Fruit fly (Drosophila melanogaster) Kc167 (cell line): ENCODE measurements around the gene HHEX.

ENCODE experiments used
- Myc ChIP-seq: fragments of >200 bp; optimal IDR thresholded peaks from 2 replicates; lab custom pipeline; 2017; ENCODE audit warnings: missing external identifiers
- Sin3A ChIP-seq: fragments of >200 bp; optimal IDR thresholded peaks from 2 replicates; lab custom pipeline; 2018; ENCODE audit warnings: missing external identifiers
- h ChIP-seq: fragments of >200 bp; optimal IDR thresholded peaks from 3 replicates; lab custom pipeline; 2018; ENCODE audit warnings: missing external identifiers
- insv ChIP-seq: fragments of >200 bp; optimal IDR thresholded peaks from 3 replicates; lab custom pipeline; 2018; ENCODE audit warnings: missing external identifiers
- psq ChIP-seq: fragments of >200 bp; optimal IDR thresholded peaks from 2 replicates; lab custom pipeline; 2017; ENCODE audit warnings: missing external identifiers
- ttk ChIP-seq: sonication (Bioruptor generic); optimal IDR thresholded peaks from 2 replicates; lab custom pipeline; 2017; ENCODE audit warnings: missing external identifiers

The HHEX gene

DNA sequence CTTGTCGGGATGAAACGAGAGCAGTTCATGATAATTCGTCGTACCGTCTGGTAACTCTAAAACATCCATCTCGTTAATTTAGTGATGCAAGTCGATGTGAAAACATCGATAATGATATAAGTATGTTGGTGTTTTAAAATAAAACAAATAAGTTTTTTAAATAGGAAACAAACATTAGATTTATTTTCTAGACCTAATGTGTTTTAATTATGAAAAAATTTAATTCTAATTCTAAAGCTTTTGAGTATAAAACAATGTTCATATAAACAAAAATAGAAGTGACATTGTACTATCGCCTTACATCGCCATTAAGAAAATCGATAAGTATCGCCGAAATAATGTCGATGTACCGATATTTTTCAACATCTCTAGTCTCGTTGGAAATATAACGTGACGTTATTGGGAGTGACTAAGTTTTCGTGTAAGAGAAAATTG, 30.3 kb upstream of the HHEX start, which contains the start of gene Rab11:
TSS of gene Rab11 (plus strand) at position 363 of the 435 bp plus-strand sequence.
- TF ChIP-seq Sin3A (lab: Kevin White, UChicago), result no peak
- TF ChIP-seq psq (lab: Kevin White, UChicago), result no peak
- TF ChIP-seq Myc (lab: Kevin White, UChicago), result no peak
- TF ChIP-seq h (lab: Kevin White, UChicago), result no peak
- no peak for TF ChIP-seq ttk
- no peak for TF ChIP-seq insv (lab: Kevin White, UChicago)

dm6 chr3R:21109712-21110111, 29.0 kb upstream of the HHEX start:
- TF ChIP-seq psq (lab: Kevin White, UChicago) (no peak), Myc (lab: Kevin White, UChicago) (no peak), insv (lab: Kevin White, UChicago) (no peak)

DNA sequence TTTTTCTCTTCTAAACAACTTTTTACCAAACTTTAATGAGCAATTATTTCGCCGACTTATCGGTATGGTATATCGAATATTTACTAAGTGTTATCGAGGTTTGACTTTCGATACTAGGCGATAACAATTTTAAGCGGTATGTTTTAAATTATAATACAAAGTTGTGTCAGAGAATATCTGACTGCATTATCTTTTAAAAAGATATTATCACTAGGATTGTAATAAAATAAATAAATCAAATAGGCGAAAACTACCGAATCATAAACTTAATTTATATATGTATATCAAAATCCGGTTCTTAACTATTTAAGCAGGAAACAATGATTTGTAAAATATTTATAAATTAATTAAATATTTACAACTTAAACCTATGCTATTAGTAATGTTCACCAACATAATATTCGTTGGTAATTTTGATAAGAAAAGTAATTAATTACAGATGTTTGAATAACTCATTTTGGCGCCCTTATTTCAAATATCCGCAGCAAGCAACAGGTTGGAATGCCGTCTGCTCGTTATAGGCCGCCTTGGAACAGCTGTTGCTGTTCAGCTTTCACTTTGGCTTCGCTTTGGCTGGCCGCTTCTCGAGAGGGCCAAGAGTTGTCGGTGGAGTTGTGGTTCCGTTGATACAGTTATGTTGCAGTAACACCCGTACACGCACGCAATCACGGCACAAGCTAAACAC, 27.3 kb upstream of the HHEX start, which contains the start of the genes Sec15 and rtet:
TSS of gene Sec15 (minus strand) at position 66 of the 685 bp plus-strand sequence.
TSS of gene rtet (plus strand) at position 540 of the 685 bp plus-strand sequence.
- TF ChIP-seq insv (lab: Kevin White, UChicago) (no peak), ttk (no peak), h (lab: Kevin White, UChicago) (no peak), Myc (lab: Kevin White, UChicago) (no peak), psq (lab: Kevin White, UChicago) (peak; percentile 74), Sin3A (lab: Kevin White, UChicago) (no peak)

DNA sequence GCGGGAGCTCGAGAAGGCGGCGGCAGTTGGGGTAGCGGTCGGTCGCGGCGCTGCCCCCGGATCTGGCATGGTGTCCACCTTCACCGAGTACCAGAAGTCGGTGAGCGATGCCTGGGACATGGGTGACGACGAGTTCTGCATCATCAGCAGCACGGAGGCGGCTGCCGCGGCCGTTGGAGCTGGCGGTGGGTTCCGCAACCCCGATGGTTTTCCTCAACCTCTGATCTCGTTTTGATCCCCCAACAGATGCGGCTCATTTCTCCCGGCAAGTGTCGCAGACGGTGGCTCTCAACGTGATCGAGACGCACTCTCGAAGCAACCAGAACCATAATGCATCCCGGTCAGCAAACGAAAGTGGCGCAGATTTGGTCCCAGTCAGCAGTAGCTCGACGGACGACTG, 21.8 kb upstream of the HHEX start:
- TF ChIP-seq psq (lab: Kevin White, UChicago) (no peak), Sin3A (lab: Kevin White, UChicago) (no peak), h (lab: Kevin White, UChicago) (no peak), ttk (no peak)

DNA sequence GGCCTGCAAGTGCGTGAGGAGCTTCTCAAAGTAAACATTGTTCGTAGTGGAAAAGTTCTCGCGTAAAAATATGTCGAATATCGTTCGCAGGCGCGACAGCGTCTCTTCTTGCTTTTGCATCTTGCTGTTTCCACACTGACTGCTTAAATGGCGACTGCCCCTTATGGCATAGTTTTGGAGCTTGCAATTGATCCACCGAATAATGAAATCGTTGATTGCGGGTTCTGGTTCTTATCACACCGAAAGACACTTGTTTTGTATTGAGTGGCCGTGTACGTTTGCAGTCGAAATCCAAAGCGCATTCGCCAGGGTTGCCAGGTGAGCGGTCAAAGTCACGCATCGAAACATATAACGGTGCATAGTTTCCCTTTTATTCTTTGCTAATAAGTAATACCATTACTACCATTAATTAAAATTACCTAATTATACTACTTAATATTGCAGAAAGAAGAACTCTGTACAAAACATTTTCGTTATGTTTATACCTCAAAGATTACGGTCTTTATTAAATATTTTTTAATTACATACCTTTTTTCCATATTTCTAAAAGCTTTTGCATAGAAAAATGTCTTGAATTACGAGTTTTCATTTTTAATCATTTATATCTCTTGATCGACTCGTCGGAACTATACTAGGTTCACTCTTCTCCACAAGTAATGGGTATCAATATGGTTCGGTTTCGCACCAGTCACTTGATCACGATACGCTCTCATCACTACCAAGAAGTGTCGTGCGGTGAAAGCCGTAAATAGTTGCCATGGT, 20.9 kb upstream of the HHEX start, which contains the start of the genes CG7044 and Tbc1d22:
TSS of gene CG7044 (minus strand) at position 266 of the 762 bp plus-strand sequence.
TSS of gene Tbc1d22 (plus strand) at position 747 of the 762 bp plus-strand sequence.
- TF ChIP-seq Sin3A (lab: Kevin White, UChicago) (peak; percentile 87), psq (lab: Kevin White, UChicago) (no peak)

dm6 chr3R:21097631-21098117, 16.9 kb upstream of the HHEX start, which contains the start of gene RhoGAP93B:
TSS of gene RhoGAP93B (minus strand) at chr3R:21097827.
- TF ChIP-seq h (lab: Kevin White, UChicago) (no peak), ttk (no peak), psq (lab: Kevin White, UChicago) (no peak), insv (lab: Kevin White, UChicago) (no peak), Myc (lab: Kevin White, UChicago) (no peak), Sin3A (lab: Kevin White, UChicago) (no peak)

DNA sequence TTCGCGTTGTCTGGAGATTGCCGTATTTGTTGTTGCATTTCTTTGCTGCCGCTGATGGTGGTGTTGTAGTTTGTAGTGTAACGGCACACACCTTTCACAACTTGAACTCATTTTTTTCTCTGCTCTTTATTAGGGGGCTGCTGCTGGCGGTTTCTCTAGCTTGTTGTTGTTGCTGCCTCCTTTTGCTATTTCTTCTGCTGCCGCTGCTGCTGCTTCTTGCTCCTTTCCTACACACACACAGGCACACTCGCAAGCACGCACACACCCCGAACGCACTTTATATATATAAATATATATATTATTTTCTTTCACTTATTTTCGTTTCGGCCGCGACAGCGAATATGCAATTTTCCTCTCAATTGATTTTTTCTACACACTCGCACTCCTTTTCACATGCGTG, 16.4 kb upstream of the HHEX start:
- TF ChIP-seq Sin3A (lab: Kevin White, UChicago), result no peak
- TF ChIP-seq h (lab: Kevin White, UChicago), result no peak
- no peak for TF ChIP-seq psq (lab: Kevin White, UChicago)
- TF ChIP-seq ttk, result no peak
- TF ChIP-seq insv (lab: Kevin White, UChicago), result no peak
- no peak for TF ChIP-seq Myc (lab: Kevin White, UChicago)

DNA sequence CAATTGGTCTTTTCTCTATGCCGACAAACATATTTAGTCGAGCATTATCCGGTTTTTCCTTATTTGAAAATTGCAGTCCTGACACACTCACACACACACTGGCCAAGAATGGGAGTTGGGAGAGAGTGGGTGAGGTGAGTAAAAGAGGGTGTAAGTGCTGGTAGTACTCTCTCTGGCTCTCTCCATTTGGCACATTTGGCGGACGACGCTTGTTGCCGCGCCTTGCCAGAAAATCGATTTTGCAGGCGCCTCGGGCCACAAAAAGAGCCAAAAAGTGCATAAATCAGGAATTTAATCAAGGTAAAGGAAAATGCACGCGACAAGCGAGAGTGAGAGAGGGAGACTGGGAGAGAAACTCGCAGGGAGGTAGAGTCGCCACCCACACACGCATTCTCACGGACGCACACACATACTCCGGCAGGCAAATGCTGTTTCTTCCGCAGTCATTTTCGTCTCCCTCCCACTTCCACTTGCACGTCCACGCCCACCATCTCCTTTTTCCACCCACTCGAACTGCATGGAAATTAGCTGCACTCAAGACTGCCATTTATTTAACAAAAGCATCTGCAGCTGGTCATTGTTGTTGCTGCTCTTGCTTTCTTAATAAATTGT, 15.9 kb upstream of the HHEX start:
- TF ChIP-seq Myc (lab: Kevin White, UChicago), result no peak
- TF ChIP-seq insv (lab: Kevin White, UChicago), result no peak
- no peak for TF ChIP-seq ttk
- no peak for TF ChIP-seq Sin3A (lab: Kevin White, UChicago)
- no peak for TF ChIP-seq psq (lab: Kevin White, UChicago)
- TF ChIP-seq h (lab: Kevin White, UChicago), result no peak

DNA sequence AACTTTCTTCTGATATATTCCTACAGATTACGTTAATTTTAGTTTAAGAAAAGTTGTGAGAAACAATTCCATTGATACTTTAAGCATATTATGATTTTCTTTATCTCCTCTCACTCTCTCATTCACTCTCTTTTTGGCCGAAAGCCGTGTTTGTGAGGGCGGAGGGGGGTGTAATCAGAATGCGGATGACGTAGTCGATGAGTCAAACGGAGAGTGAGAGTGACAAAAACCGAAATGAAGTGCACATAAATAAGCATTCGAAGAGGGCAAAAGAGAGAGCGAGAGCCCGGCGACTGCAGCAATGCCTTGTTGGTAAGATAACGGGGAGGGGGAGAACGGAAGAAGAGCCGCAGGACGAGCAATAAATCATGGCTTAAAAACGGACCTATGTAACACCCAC, 13.6 kb upstream of the HHEX start:
- TF ChIP-seq h (lab: Kevin White, UChicago), result no peak
- no peak for TF ChIP-seq psq (lab: Kevin White, UChicago)
- no peak for TF ChIP-seq ttk
- no peak for TF ChIP-seq insv (lab: Kevin White, UChicago)
- no peak for TF ChIP-seq Myc (lab: Kevin White, UChicago)
- TF ChIP-seq Sin3A (lab: Kevin White, UChicago), result no peak

dm6 chr3R:21092829-21093228, 12.1 kb upstream of the HHEX start:
- TF ChIP-seq insv (lab: Kevin White, UChicago), result no peak
- TF ChIP-seq Sin3A (lab: Kevin White, UChicago), result no peak
- TF ChIP-seq psq (lab: Kevin White, UChicago), result no peak
- no peak for TF ChIP-seq Myc (lab: Kevin White, UChicago)
- TF ChIP-seq h (lab: Kevin White, UChicago), result no peak
- TF ChIP-seq ttk, result no peak

DNA sequence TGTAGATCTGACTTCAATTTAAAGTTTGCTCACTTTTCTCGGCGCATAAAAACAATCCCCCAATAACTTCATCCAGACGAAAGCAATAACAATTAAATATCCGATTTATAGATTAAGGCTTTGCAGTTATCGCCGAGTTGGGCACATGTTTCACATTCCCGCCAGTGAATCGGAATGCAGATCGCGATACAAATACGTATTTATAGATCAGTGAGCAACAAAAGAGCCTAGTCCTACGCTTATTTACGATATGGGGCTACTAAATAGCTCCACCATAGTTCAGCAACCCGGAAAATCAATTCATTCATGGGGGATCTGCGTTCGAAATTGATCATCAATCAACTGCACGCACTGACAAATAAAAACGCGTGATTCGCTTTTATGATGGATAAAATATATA, 11.3 kb upstream of the HHEX start:
- TF ChIP-seq Myc (lab: Kevin White, UChicago), result no peak
- TF ChIP-seq Sin3A (lab: Kevin White, UChicago), result no peak
- TF ChIP-seq ttk, result no peak
- TF ChIP-seq psq (lab: Kevin White, UChicago), result no peak
- TF ChIP-seq h (lab: Kevin White, UChicago), result no peak
- TF ChIP-seq insv (lab: Kevin White, UChicago), result no peak
